Worm (Caenorhabditis elegans): ENCODE data around the gene R07B7.2.

R07B7.2 gene

ce11 chrV:12059719-12060118 lies at the start of gene R07B7.2:
R07B7.2 (minus strand) TSS chrV:12059753.
- TF ChIP-seq F13C5.2 (tag; optimal IDR thresholded peaks at IDR 0.05) (no peak), B0310.2 (tag; optimal IDR thresholded peaks at IDR 0.05) (no peak), tra-4 (tag; optimal IDR thresholded peaks at IDR 0.05) (no peak), hmbx-1 (tag; optimal IDR thresholded peaks at IDR 0.05) (no peak)

- TF ChIP-seq F13C5.2 (tag; optimal IDR thresholded peaks at IDR 0.05) = no peak
- no peak for TF ChIP-seq ama-1 (optimal IDR thresholded peaks at IDR 0.05)
- TF ChIP-seq tra-4 (tag; optimal IDR thresholded peaks at IDR 0.05) = no peak
- TF ChIP-seq ceh-36 (tag; optimal IDR thresholded peaks at IDR 0.05) = no peak
Observed at ce11 chrV:12106841-12107240, 47.3 kb upstream of the R07B7.2 start, which contains the start of gene nhr-136. nhr-136 (plus strand) TSS chrV:12107141.

- TF ChIP-seq tbx-37 (GFP tag; conservative IDR thresholded peaks at IDR 0.05) = no peak
- TF ChIP-seq ceh-13 (GFP tag; optimal IDR thresholded peaks at IDR 0.05) = no peak
- no peak for TF ChIP-seq ceh-36 (tag; optimal IDR thresholded peaks at IDR 0.05)
- no peak for TF ChIP-seq aly-1 (tag; optimal IDR thresholded peaks at IDR 0.05)
- no peak for TF ChIP-seq ama-1 (optimal IDR thresholded peaks at IDR 0.05)
- TF ChIP-seq sea-1 (GFP tag; conservative IDR thresholded peaks at IDR 0.05) = no peak
- no peak for TF ChIP-seq scrt-1 (GFP tag; IDR thresholded peaks at IDR 0.05)
- TF ChIP-seq F13C5.2 (tag; optimal IDR thresholded peaks at IDR 0.05) = no peak
- no peak for TF ChIP-seq pes-1 (GFP tag; IDR thresholded peaks at IDR 0.05)
- TF ChIP-seq hmbx-1 (tag; optimal IDR thresholded peaks at IDR 0.05) = no peak
Observed at ce11 chrV:12103920-12104319, 44.4 kb upstream of the R07B7.2 start, which contains the start of gene nhr-153. nhr-153 (plus strand) TSS chrV:12104220.

ce11 chrV:12100794-12101343 lies 41.3 kb upstream of the R07B7.2 start, which contains the start of gene nhr-154:
nhr-154 (plus strand) TSS chrV:12101293.
- TF ChIP-seq hnd-1 (tag; optimal IDR thresholded peaks at IDR 0.05) (no peak), aly-1 (tag; optimal IDR thresholded peaks at IDR 0.05) (no peak), tbx-11 (GFP tag; IDR thresholded peaks at IDR 0.05) (no peak), sea-1 (GFP tag; conservative IDR thresholded peaks at IDR 0.05) (no peak), ets-7 (tag; optimal IDR thresholded peaks at IDR 0.05) (no peak), flt-1 (GFP tag; IDR thresholded peaks at IDR 0.05) (no peak), scrt-1 (GFP tag; IDR thresholded peaks at IDR 0.05) (no peak), ceh-13 (GFP tag; optimal IDR thresholded peaks at IDR 0.05) (no peak), tbx-37 (GFP tag; conservative IDR thresholded peaks at IDR 0.05) (no peak), hmg-4 (GFP tag; optimal IDR thresholded peaks at IDR 0.05) (no peak), hmbx-1 (tag; optimal IDR thresholded peaks at IDR 0.05) (no peak), ama-1 (optimal IDR thresholded peaks at IDR 0.05) (no peak), tra-4 (tag; optimal IDR thresholded peaks at IDR 0.05) (no peak), ceh-36 (tag; optimal IDR thresholded peaks at IDR 0.05) (no peak)

ce11 chrV:12098123-12098522 lies 38.6 kb upstream of the R07B7.2 start, which contains the start of gene nhr-209:
nhr-209 (plus strand) TSS chrV:12098149.
- TF ChIP-seq aly-1 (tag; optimal IDR thresholded peaks at IDR 0.05) (no peak), sea-1 (GFP tag; conservative IDR thresholded peaks at IDR 0.05) (no peak), ceh-36 (tag; optimal IDR thresholded peaks at IDR 0.05) (no peak), hnd-1 (tag; optimal IDR thresholded peaks at IDR 0.05) (no peak), tbx-37 (GFP tag; conservative IDR thresholded peaks at IDR 0.05) (no peak), ama-1 (optimal IDR thresholded peaks at IDR 0.05) (no peak), flt-1 (GFP tag; IDR thresholded peaks at IDR 0.05) (no peak), F13C5.2 (tag; optimal IDR thresholded peaks at IDR 0.05) (no peak), hmbx-1 (tag; optimal IDR thresholded peaks at IDR 0.05) (no peak), scrt-1 (GFP tag; IDR thresholded peaks at IDR 0.05) (no peak), ets-7 (tag; optimal IDR thresholded peaks at IDR 0.05) (no peak), hmg-4 (GFP tag; optimal IDR thresholded peaks at IDR 0.05) (no peak), tbx-11 (GFP tag; IDR thresholded peaks at IDR 0.05) (no peak), B0310.2 (tag; optimal IDR thresholded peaks at IDR 0.05) (no peak), tra-4 (tag; optimal IDR thresholded peaks at IDR 0.05) (no peak)

ce11 chrV:12095865-12096264 lies 36.3 kb upstream of the R07B7.2 start, which contains the start of gene nhr-207:
nhr-207 (plus strand) TSS chrV:12096146.
- TF ChIP-seq scrt-1 (GFP tag; IDR thresholded peaks at IDR 0.05) (no peak), F13C5.2 (tag; optimal IDR thresholded peaks at IDR 0.05) (no peak), B0310.2 (tag; optimal IDR thresholded peaks at IDR 0.05) (no peak), ceh-13 (GFP tag; optimal IDR thresholded peaks at IDR 0.05) (no peak), ama-1 (optimal IDR thresholded peaks at IDR 0.05) (no peak), hnd-1 (tag; optimal IDR thresholded peaks at IDR 0.05) (no peak)

ce11 chrV:12094030-12094429 lies 34.5 kb upstream of the R07B7.2 start, which contains the start of gene nhr-208:
nhr-208 (plus strand) TSS chrV:12094317.
- no peak for TF ChIP-seq tbx-11 (GFP tag; IDR thresholded peaks at IDR 0.05)
- TF ChIP-seq ceh-36 (tag; optimal IDR thresholded peaks at IDR 0.05) = no peak
- no peak for TF ChIP-seq aly-1 (tag; optimal IDR thresholded peaks at IDR 0.05)
- TF ChIP-seq B0310.2 (tag; optimal IDR thresholded peaks at IDR 0.05) = no peak
- no peak for TF ChIP-seq ceh-13 (GFP tag; optimal IDR thresholded peaks at IDR 0.05)
- TF ChIP-seq tra-4 (tag; optimal IDR thresholded peaks at IDR 0.05) = no peak
- TF ChIP-seq sea-1 (GFP tag; conservative IDR thresholded peaks at IDR 0.05) = no peak
- no peak for TF ChIP-seq ama-1 (optimal IDR thresholded peaks at IDR 0.05)
- TF ChIP-seq F13C5.2 (tag; optimal IDR thresholded peaks at IDR 0.05) = no peak
- TF ChIP-seq hmbx-1 (tag; optimal IDR thresholded peaks at IDR 0.05) = no peak
- no peak for TF ChIP-seq tbx-37 (GFP tag; conservative IDR thresholded peaks at IDR 0.05)
- TF ChIP-seq scrt-1 (GFP tag; IDR thresholded peaks at IDR 0.05) = no peak
- TF ChIP-seq pes-1 (GFP tag; IDR thresholded peaks at IDR 0.05) = no peak
- TF ChIP-seq ets-7 (tag; optimal IDR thresholded peaks at IDR 0.05) = no peak

ce11 chrV:12091759-12092158 lies 32.2 kb upstream of the R07B7.2 start, which contains the start of gene nhr-206:
nhr-206 (plus strand) TSS chrV:12092006.
- TF ChIP-seq ama-1 (optimal IDR thresholded peaks at IDR 0.05) = no peak
- TF ChIP-seq hmg-4 (GFP tag; optimal IDR thresholded peaks at IDR 0.05) = no peak
- no peak for TF ChIP-seq B0310.2 (tag; optimal IDR thresholded peaks at IDR 0.05)
- no peak for TF ChIP-seq pes-1 (GFP tag; IDR thresholded peaks at IDR 0.05)
- TF ChIP-seq tra-4 (tag; optimal IDR thresholded peaks at IDR 0.05) = no peak
- TF ChIP-seq sea-1 (GFP tag; conservative IDR thresholded peaks at IDR 0.05) = no peak
- TF ChIP-seq hmbx-1 (tag; optimal IDR thresholded peaks at IDR 0.05) = no peak
- TF ChIP-seq tbx-11 (GFP tag; IDR thresholded peaks at IDR 0.05) = no peak
- TF ChIP-seq hnd-1 (tag; optimal IDR thresholded peaks at IDR 0.05) = no peak
- TF ChIP-seq ets-7 (tag; optimal IDR thresholded peaks at IDR 0.05) = no peak
- no peak for TF ChIP-seq ceh-13 (GFP tag; optimal IDR thresholded peaks at IDR 0.05)
- no peak for TF ChIP-seq tbx-37 (GFP tag; conservative IDR thresholded peaks at IDR 0.05)
- no peak for TF ChIP-seq ceh-36 (tag; optimal IDR thresholded peaks at IDR 0.05)
- no peak for TF ChIP-seq scrt-1 (GFP tag; IDR thresholded peaks at IDR 0.05)
- TF ChIP-seq flt-1 (GFP tag; IDR thresholded peaks at IDR 0.05) = no peak
- TF ChIP-seq F13C5.2 (tag; optimal IDR thresholded peaks at IDR 0.05) = no peak
- no peak for TF ChIP-seq aly-1 (tag; optimal IDR thresholded peaks at IDR 0.05)

All from whole organism, early embryonic.